Fruit fly (Drosophila melanogaster): Measurements from ENCODE around the gene Edg91.

- TF ChIP-seq h (optimal IDR thresholded peaks at IDR 0.05), result no peak
- TF ChIP-seq psq (optimal IDR thresholded peaks at IDR 0.05), result no peak
- no peak for TF ChIP-seq insv (optimal IDR thresholded peaks at IDR 0.05)
- no peak for TF ChIP-seq ttk (optimal IDR thresholded peaks at IDR 0.05)
Measured at dm6 chr3R:17644019-17644418, 32.7 kb upstream of the Edg91 start.
